Fruit fly (Drosophila melanogaster): Measurements from ENCODE around the gene PH4alphaSG1.

DNA sequence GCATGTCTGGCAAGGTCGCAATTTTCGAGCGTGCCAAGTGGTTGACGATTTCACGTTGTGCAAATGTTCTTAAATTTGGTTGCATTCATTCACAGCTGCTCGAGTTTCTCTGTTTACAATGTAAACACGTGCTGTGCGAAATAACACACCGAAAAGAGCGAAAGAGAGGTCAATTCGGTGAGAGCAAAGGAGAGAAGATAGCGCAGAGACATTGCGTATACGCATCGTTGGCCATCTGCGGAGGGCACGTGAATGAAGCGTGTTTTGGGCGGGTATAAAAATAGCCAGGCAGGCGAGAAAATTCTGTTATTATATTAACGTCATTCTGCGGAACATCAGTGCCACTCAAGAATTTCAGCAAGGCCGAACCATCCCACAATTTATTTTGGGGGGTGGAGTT is 51.0 kb downstream of the PH4alphaSG1 start:
- TF ChIP-seq Sin3A (optimal IDR thresholded peaks at IDR 0.05) (no peak), insv (optimal IDR thresholded peaks at IDR 0.05) (no peak), Myc (optimal IDR thresholded peaks at IDR 0.05) (no peak), psq (optimal IDR thresholded peaks at IDR 0.05) (no peak), h (optimal IDR thresholded peaks at IDR 0.05) (no peak)

Data from Kc167 (cell line).